Worm (Caenorhabditis elegans) whole organism, L1 larva: Measurements from ENCODE around the gene F52C12.6.

ENCODE experiments used
- aha-1 ChIP-seq: fragments of 150-350 bp; optimal IDR thresholded peaks from 2 replicates; lab custom pipeline; 2014; ENCODE audit warnings: missing biosample characterization, missing genetic modification characterization
- ces-1 ChIP-seq: fragments of 150-350 bp; optimal IDR thresholded peaks from 2 replicates; lab custom pipeline; 2014; ENCODE audit warnings: missing biosample characterization, missing genetic modification reagents, missing genetic modification characterization
- egl-27 ChIP-seq, 2 experiments: fragments of 150-350 bp in 1 of 2; sonication (generic microtip); optimal IDR thresholded peaks; 3 replicates each; lab custom pipeline; 2017 to 2018; ENCODE audit warnings: missing biosample characterization in 2 of 2, missing genetic modification characterization in 2 of 2, missing genetic modification reagents in 2 of 2
- fkh-4 ChIP-seq: sonication (generic microtip); optimal IDR thresholded peaks from 2 replicates; lab custom pipeline; 2016; ENCODE audit warnings: missing compliant biosample characterization, missing genetic modification characterization, borderline replicate concordance
- fos-1 ChIP-seq: fragments of 150-350 bp; optimal IDR thresholded peaks from 2 replicates; lab custom pipeline; 2014; ENCODE audit warnings: missing biosample characterization, missing genetic modification characterization
- hlh-4 ChIP-seq: sonication (generic microtip); optimal IDR thresholded peaks from 2 replicates; lab custom pipeline; 2016; ENCODE audit warnings: mild to moderate bottlenecking, missing genetic modification characterization, missing compliant biosample characterization
- irx-1 ChIP-seq: sonication (generic microtip); optimal IDR thresholded peaks from 2 replicates; lab custom pipeline; 2016; ENCODE audit warnings: missing genetic modification characterization, missing compliant biosample characterization
- lin-39 ChIP-seq: fragments of 150-350 bp; optimal IDR thresholded peaks from 2 replicates; lab custom pipeline; 2014; ENCODE audit warnings: missing biosample characterization, missing genetic modification reagents, missing genetic modification characterization
- lir-3 ChIP-seq: sonication (generic microtip); optimal IDR thresholded peaks from 2 replicates; lab custom pipeline; 2016; ENCODE audit warnings: mild to moderate bottlenecking, missing genetic modification characterization, moderate library complexity, missing compliant biosample characterization; ENCODE audit not compliant: poor library complexity
- nhr-11 ChIP-seq: fragments of 150-350 bp; optimal IDR thresholded peaks from 2 replicates; lab custom pipeline; 2014; ENCODE audit warnings: missing biosample characterization, missing genetic modification characterization
- nhr-90 ChIP-seq: sonication (generic microtip); optimal IDR thresholded peaks from 2 replicates; lab custom pipeline; 2016; ENCODE audit warnings: mild to moderate bottlenecking, missing genetic modification characterization, missing compliant biosample characterization; ENCODE audit not compliant: poor library complexity
- rnt-1 ChIP-seq: sonication (generic microtip); optimal IDR thresholded peaks from 2 replicates; lab custom pipeline; 2016; ENCODE audit warnings: mild to moderate bottlenecking, missing genetic modification characterization, moderate library complexity, missing compliant biosample characterization
- zag-1 ChIP-seq: fragments of 150-350 bp; optimal IDR thresholded peaks from 2 replicates; lab custom pipeline; 2014; ENCODE audit warnings: missing biosample characterization, missing genetic modification characterization

ce11 chrIV:1947891-1948290 is 8.6 kb upstream of the F52C12.6 start, which contains the start of gene tsen-54:
- TF ChIP-seq zag-1 (tag; lab: Kevin White, UChicago) (no peak), nhr-11 (no peak), lin-39 (tag; lab: Kevin White, UChicago) (no peak), ces-1 (GFP tag; lab: Kevin White, UChicago) (no peak), fos-1 (tag; lab: Kevin White, UChicago) (no peak), aha-1 (tag; lab: Kevin White, UChicago) (no peak), rnt-1 (tag; lab: Kevin White, UChicago) (no peak), nhr-90 (tag; lab: Kevin White, UChicago) (no peak), irx-1 (tag; lab: Kevin White, UChicago) (no peak), egl-27 (tag; optimal IDR thresholded peaks at IDR 0.05; lab: Kevin White, UChicago) (no peak), fkh-4 (tag; lab: Kevin White, UChicago) (no peak), hlh-4 (no peak), lir-3 (tag; lab: Kevin White, UChicago) (no peak)
